Worm (Caenorhabditis elegans) whole organism, L2 larva: ENCODE data around the gene cnc-7.

ENCODE experiments used
- C34F6.9 ChIP-seq: fragments of 150-350 bp; optimal IDR thresholded peaks from 2 replicates; lab custom pipeline; 2014; ENCODE audit warnings: missing biosample characterization, missing genetic modification characterization
- F13H6.1 ChIP-seq: sonication (generic microtip); optimal IDR thresholded peaks from 2 replicates; lab custom pipeline; 2016; ENCODE audit warnings: missing genetic modification characterization, missing compliant biosample characterization
- R02D3.7 ChIP-seq: fragments of 150-350 bp; optimal IDR thresholded peaks from 2 replicates; lab custom pipeline; 2014; ENCODE audit warnings: missing biosample characterization, missing genetic modification characterization
- Y55F3AM.14 ChIP-seq: fragments of 200-800 bp; sonication (Bioruptor generic); optimal IDR thresholded peaks from 2 replicates; lab custom pipeline; 2018; ENCODE audit warnings: mild to moderate bottlenecking, missing genetic modification characterization, missing compliant biosample characterization
- ZK546.5 ChIP-seq: sonication (generic microtip); optimal IDR thresholded peaks from 2 replicates; lab custom pipeline; 2017; ENCODE audit warnings: missing biosample characterization, missing genetic modification characterization
- alr-1 ChIP-seq: fragments of 150-350 bp; optimal IDR thresholded peaks from 2 replicates; lab custom pipeline; 2014; ENCODE audit warnings: missing biosample characterization, missing genetic modification characterization
- aly-2 ChIP-seq: fragments of 150-350 bp; optimal IDR thresholded peaks from 2 replicates; lab custom pipeline; 2014; ENCODE audit warnings: missing biosample characterization, missing genetic modification characterization
- ama-1 ChIP-seq: fragments of 150-350 bp; optimal IDR thresholded peaks from 2 replicates; lab custom pipeline; 2018; ENCODE audit warnings: inconsistent platforms
- blmp-1 ChIP-seq: sonication (generic microtip); optimal IDR thresholded peaks from 2 replicates; lab custom pipeline; 2017; ENCODE audit warnings: missing genetic modification characterization, mild to moderate bottlenecking, missing compliant biosample characterization, antibody characterized with exemption, moderate library complexity; ENCODE audit not compliant: insufficient read depth
- ceh-16 ChIP-seq: fragments of 150-350 bp; optimal IDR thresholded peaks from 2 replicates; lab custom pipeline; 2014; ENCODE audit warnings: missing biosample characterization, missing genetic modification characterization
- ceh-82 ChIP-seq: fragments of 150-350 bp; optimal IDR thresholded peaks from 2 replicates; lab custom pipeline; 2014; ENCODE audit warnings: missing biosample characterization, missing genetic modification characterization
- dmd-4 ChIP-seq: sonication (generic microtip); optimal IDR thresholded peaks from 2 replicates; lab custom pipeline; 2017; ENCODE audit warnings: missing biosample characterization, missing genetic modification characterization
- egl-27 ChIP-seq: sonication (generic microtip); optimal IDR thresholded peaks from 3 replicates; lab custom pipeline; 2017; ENCODE audit warnings: missing biosample characterization, missing genetic modification reagents, missing genetic modification characterization
- elt-3 ChIP-seq: sonication (generic microtip); optimal IDR thresholded peaks from 2 replicates; lab custom pipeline; 2017; ENCODE audit warnings: missing biosample characterization, missing genetic modification characterization
- fos-1 ChIP-seq: fragments of 150-350 bp; optimal IDR thresholded peaks from 2 replicates; lab custom pipeline; 2014; ENCODE audit warnings: missing biosample characterization, missing genetic modification characterization
- gmeb-1 ChIP-seq: fragments of 150-350 bp; optimal IDR thresholded peaks from 2 replicates; lab custom pipeline; 2014; ENCODE audit warnings: missing biosample characterization, missing genetic modification characterization
- lin-11 ChIP-seq: fragments of 150-350 bp; sonication (generic microtip); optimal IDR thresholded peaks from 2 replicates; lab custom pipeline; 2014; ENCODE audit warnings: missing biosample characterization, missing genetic modification characterization, inconsistent platforms, mixed read lengths
- lin-39 ChIP-seq: fragments of 150-350 bp; optimal IDR thresholded peaks from 2 replicates; lab custom pipeline; 2014; ENCODE audit warnings: missing biosample characterization, missing genetic modification reagents, missing genetic modification characterization
- lsy-2 ChIP-seq, 2 experiments: fragments of 150-350 bp in 1 of 2; sonication (generic microtip) in 1 of 2; optimal IDR thresholded peaks; 2 replicates each; lab custom pipeline; 2014 to 2017; ENCODE audit warnings: missing biosample characterization in 2 of 2, missing genetic modification characterization in 2 of 2
- mab-5 ChIP-seq: fragments of 150-350 bp; optimal IDR thresholded peaks from 2 replicates; lab custom pipeline; 2014; ENCODE audit warnings: missing biosample characterization, missing genetic modification characterization
- mbf-1 ChIP-seq: sonication (generic microtip); optimal IDR thresholded peaks from 2 replicates; lab custom pipeline; 2017; ENCODE audit warnings: missing biosample characterization, missing genetic modification characterization
- mdl-1 ChIP-seq, 2 experiments: fragments of 150-350 bp in 1 of 2; sonication (generic microtip) in 1 of 2; optimal IDR thresholded peaks; 2 replicates each; lab custom pipeline; 2017; ENCODE audit warnings: missing biosample characterization in 2 of 2, missing genetic modification characterization in 2 of 2
- nhr-11 ChIP-seq: fragments of 150-350 bp; optimal IDR thresholded peaks from 2 replicates; lab custom pipeline; 2014; ENCODE audit warnings: missing biosample characterization, missing genetic modification characterization
- nhr-129 ChIP-seq: fragments of 150-350 bp; optimal IDR thresholded peaks from 2 replicates; lab custom pipeline; 2014; ENCODE audit warnings: missing biosample characterization, missing genetic modification characterization
- nhr-21 ChIP-seq: fragments of 150-350 bp; optimal IDR thresholded peaks from 2 replicates; lab custom pipeline; 2014; ENCODE audit warnings: missing biosample characterization, missing genetic modification characterization
- nhr-23 ChIP-seq: fragments of 150-350 bp; optimal IDR thresholded peaks from 2 replicates; lab custom pipeline; 2014; ENCODE audit warnings: missing biosample characterization, missing genetic modification reagents, missing genetic modification characterization
- nhr-237 ChIP-seq: fragments of 150-350 bp; optimal IDR thresholded peaks from 2 replicates; lab custom pipeline; 2014; ENCODE audit warnings: missing biosample characterization, missing genetic modification characterization
- nhr-25 ChIP-seq: fragments of 150-350 bp; sonication (generic microtip); optimal IDR thresholded peaks from 3 replicates; lab custom pipeline; 2014; ENCODE audit warnings: missing biosample characterization, missing genetic modification characterization
- nhr-6 ChIP-seq: fragments of 150-350 bp; optimal IDR thresholded peaks from 2 replicates; lab custom pipeline; 2014; ENCODE audit warnings: missing biosample characterization, missing genetic modification characterization
- sma-3 ChIP-seq: sonication (generic microtip); optimal IDR thresholded peaks from 2 replicates; lab custom pipeline; 2016; ENCODE audit warnings: missing genetic modification reagents, missing genetic modification characterization, missing compliant biosample characterization
- sma-9 ChIP-seq, 2 experiments: fragments of 150-350 bp in 1 of 2; sonication (generic microtip) in 1 of 2; optimal IDR thresholded peaks; 2 replicates each; lab custom pipeline; 2014 to 2016; ENCODE audit warnings: missing genetic modification characterization in 2 of 2, mild to moderate bottlenecking in 1 of 2, missing biosample characterization in 1 of 2, missing compliant biosample characterization in 1 of 2, missing genetic modification reagents in 1 of 2, moderate library complexity in 1 of 2
- snpc-4 ChIP-seq: fragments of 150-350 bp; optimal IDR thresholded peaks from 2 replicates; lab custom pipeline; 2014; ENCODE audit warnings: missing biosample characterization, missing genetic modification characterization
- unc-39 ChIP-seq: fragments of 150-350 bp; optimal IDR thresholded peaks from 2 replicates; lab custom pipeline; 2014; ENCODE audit warnings: missing biosample characterization, missing genetic modification characterization
- unc-62 ChIP-seq: fragments of 150-350 bp; optimal IDR thresholded peaks from 2 replicates; lab custom pipeline; 2014; ENCODE audit warnings: missing biosample characterization, missing genetic modification reagents, missing genetic modification characterization
- zag-1 ChIP-seq: fragments of 150-350 bp; optimal IDR thresholded peaks from 2 replicates; lab custom pipeline; 2014; ENCODE audit warnings: missing biosample characterization, missing genetic modification characterization
- ztf-1 ChIP-seq: fragments of 200-800 bp; sonication (Bioruptor generic); conservative IDR thresholded peaks from 2 replicates; pipeline ENCODE4 v1.3.6; 2022; ENCODE audit warnings: missing genetic modification characterization, missing compliant biosample characterization
- ztf-11 ChIP-seq: sonication (generic microtip); optimal IDR thresholded peaks from 2 replicates; lab custom pipeline; 2017; ENCODE audit warnings: missing biosample characterization, missing genetic modification characterization
- ztf-4 ChIP-seq: fragments of 150-350 bp; optimal IDR thresholded peaks from 2 replicates; lab custom pipeline; 2014; ENCODE audit warnings: missing biosample characterization, missing genetic modification characterization

Gene cnc-7

ce11 chrV:20399532-20400068, 5.7 kb downstream of the cnc-7 start:
- TF ChIP-seq ama-1 (lab: Kevin White, UChicago) (no peak), gmeb-1 (tag; lab: Kevin White, UChicago) (no peak), nhr-11 (tag; lab: Kevin White, UChicago) (no peak), nhr-25 (tag; lab: Kevin White, UChicago) (no peak), mbf-1 (no peak), Y55F3AM.14 (GFP tag; lab: Kevin White, UChicago) (no peak), ztf-11 (tag; lab: Kevin White, UChicago) (no peak), F13H6.1 (tag; lab: Kevin White, UChicago) (no peak), nhr-21 (tag; lab: Kevin White, UChicago) (no peak)

- TF ChIP-seq ztf-4 (tag; lab: Kevin White, UChicago): no peak
- no peak for TF ChIP-seq unc-39 (tag; lab: Kevin White, UChicago)
- TF ChIP-seq lin-11 (tag; lab: Kevin White, UChicago): no peak
- no peak for TF ChIP-seq mdl-1 (tag; optimal IDR thresholded peaks at IDR 0.05; lab: Kevin White, UChicago)
- TF ChIP-seq ZK546.5 (tag; lab: Kevin White, UChicago): no peak
- TF ChIP-seq zag-1: no peak
- TF ChIP-seq alr-1 (tag; lab: Kevin White, UChicago): no peak
- TF ChIP-seq lsy-2 (tag; optimal IDR thresholded peaks at IDR 0.05; lab: Kevin White, UChicago): peak in 1 of 2 experiments; percentile 39
- no peak for TF ChIP-seq mab-5 (tag; lab: Kevin White, UChicago)
- no peak for TF ChIP-seq R02D3.7 (tag; lab: Kevin White, UChicago)
- TF ChIP-seq snpc-4 (tag; lab: Kevin White, UChicago): no peak
- TF ChIP-seq dmd-4 (tag; lab: Kevin White, UChicago): no peak
- no peak for TF ChIP-seq nhr-25 (tag; lab: Kevin White, UChicago)
- TF ChIP-seq nhr-129 (tag; lab: Kevin White, UChicago): no peak
- TF ChIP-seq ceh-16: no peak
- TF ChIP-seq lin-39 (tag; lab: Kevin White, UChicago): no peak
- no peak for TF ChIP-seq elt-3 (tag; lab: Kevin White, UChicago)
- no peak for TF ChIP-seq nhr-237 (tag; lab: Kevin White, UChicago)
- TF ChIP-seq blmp-1 (tag; lab: Kevin White, UChicago): no peak
- TF ChIP-seq unc-62 (GFP tag; lab: Kevin White, UChicago): no peak
- TF ChIP-seq egl-27: no peak
- TF ChIP-seq C34F6.9: peak; percentile 7
- TF ChIP-seq nhr-21 (tag; lab: Kevin White, UChicago): peak; percentile 30
- TF ChIP-seq sma-3 (GFP tag; lab: Kevin White, UChicago): no peak
Measured at ce11 chrV:20402842-20403241, 9.0 kb downstream of the cnc-7 start.

- TF ChIP-seq dmd-4 (tag; lab: Kevin White, UChicago) (no peak), ceh-82 (tag; lab: Kevin White, UChicago) (no peak), gmeb-1 (tag; lab: Kevin White, UChicago) (no peak), elt-3 (tag; lab: Kevin White, UChicago) (no peak), alr-1 (tag; lab: Kevin White, UChicago) (no peak), ztf-1 (no peak), blmp-1 (tag; lab: Kevin White, UChicago) (no peak), mbf-1 (no peak), egl-27 (no peak), lin-11 (tag; lab: Kevin White, UChicago) (no peak), fos-1 (tag; lab: Kevin White, UChicago) (no peak), R02D3.7 (tag; lab: Kevin White, UChicago) (no peak), F13H6.1 (tag; lab: Kevin White, UChicago) (no peak), aly-2 (tag; lab: Kevin White, UChicago) (no peak), mab-5 (tag; lab: Kevin White, UChicago) (no peak)
Measured at ce11 chrV:20406817-20407216, 12.9 kb downstream of the cnc-7 start.

- TF ChIP-seq nhr-23 (tag; lab: Kevin White, UChicago): no peak
- TF ChIP-seq lsy-2 (tag; optimal IDR thresholded peaks at IDR 0.05; lab: Kevin White, UChicago): no peak
- no peak for TF ChIP-seq dmd-4 (tag; lab: Kevin White, UChicago)
- no peak for TF ChIP-seq ztf-11 (tag; lab: Kevin White, UChicago)
- TF ChIP-seq nhr-6 (tag; lab: Kevin White, UChicago): no peak
- no peak for TF ChIP-seq sma-9 (GFP tag; optimal IDR thresholded peaks at IDR 0.05; lab: Kevin White, UChicago)
- no peak for TF ChIP-seq sma-9 (tag; optimal IDR thresholded peaks at IDR 0.05; lab: Kevin White, UChicago)
- TF ChIP-seq, all 48 proteins: peak for 0
Measured at ce11 chrV:20409016-20409415, 15.1 kb downstream of the cnc-7 start.
